Worm (Caenorhabditis elegans): ENCODE results near the gene C28H8.2.

DNA sequence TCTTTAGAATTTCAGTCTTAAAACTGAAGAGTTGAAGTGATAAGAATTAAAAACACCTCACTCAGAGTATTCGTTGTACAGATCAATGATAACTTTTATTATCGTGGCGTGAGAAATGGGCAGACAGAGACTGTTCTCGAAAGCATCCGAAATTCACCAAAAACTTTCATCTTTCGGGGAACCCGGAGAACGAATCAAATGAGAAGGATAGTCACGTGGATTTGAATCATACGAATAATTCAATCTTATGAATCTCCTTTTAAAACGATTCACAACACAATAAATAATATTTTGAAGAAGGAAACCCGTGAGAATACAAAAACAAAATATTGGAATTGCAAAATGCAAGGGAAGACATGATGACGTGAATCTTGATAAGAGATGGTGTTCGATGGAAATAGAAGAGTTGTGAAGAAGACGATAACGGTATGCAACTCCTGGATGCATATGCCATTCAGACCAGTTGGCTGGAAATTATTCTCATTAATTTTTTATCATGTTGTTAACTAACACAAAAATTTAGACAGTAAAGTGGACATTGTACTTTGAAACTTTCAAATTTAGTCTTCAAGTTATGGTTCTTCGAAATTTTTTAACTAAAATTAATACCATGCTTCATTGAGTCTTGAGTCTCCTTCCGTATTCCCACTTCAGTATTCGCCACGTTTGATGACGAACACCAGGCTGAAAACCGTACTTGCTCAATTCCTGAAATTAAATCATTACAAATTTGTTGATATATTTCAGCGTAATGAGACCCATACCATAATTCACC lies 43.1 kb upstream of the C28H8.2 start:
- TF ChIP-seq ZK546.5 (tag; optimal IDR thresholded peaks at IDR 0.05) (no peak), lsy-12 (tag; optimal IDR thresholded peaks at IDR 0.05) (no peak), ama-1 (optimal IDR thresholded peaks at IDR 0.05) (no peak), skn-1 (tag; optimal IDR thresholded peaks at IDR 0.05) (no peak), R02D3.7 (tag; optimal IDR thresholded peaks at IDR 0.05) (no peak), elt-1 (tag; optimal IDR thresholded peaks at IDR 0.05) (no peak)
